Fruit fly (Drosophila melanogaster): ENCODE measurements around the gene Phae1.

DNA sequence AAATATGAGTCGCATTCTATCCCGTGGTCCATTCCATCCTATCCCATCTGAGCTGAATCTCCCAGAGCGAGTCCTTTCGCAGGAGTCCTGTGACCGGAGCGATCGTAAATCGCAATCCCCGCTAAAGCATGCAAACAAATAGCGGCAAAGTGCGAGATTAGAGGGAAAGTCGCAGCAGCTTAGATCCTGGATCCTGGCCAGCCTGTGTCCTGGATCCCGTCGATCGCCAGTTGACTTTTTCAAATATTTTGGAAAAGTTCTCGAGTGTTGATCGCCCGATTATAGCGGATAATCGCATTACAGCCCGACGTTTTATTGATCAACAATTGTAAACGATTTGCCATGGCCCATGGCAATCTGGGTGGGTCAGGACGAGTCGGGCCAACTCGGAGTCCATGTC, 20.1 kb upstream of the Phae1 start:
- TF ChIP-seq cic (GFP tag; optimal IDR thresholded peaks at IDR 0.05) (no peak), ovo (GFP tag; optimal IDR thresholded peaks at IDR 0.05) (no peak), Mnt (GFP tag; optimal IDR thresholded peaks at IDR 0.05) (no peak), cnc (optimal IDR thresholded peaks at IDR 0.05) (no peak), CG5204 (GFP tag; optimal IDR thresholded peaks at IDR 0.05) (no peak), pad (GFP tag; optimal IDR thresholded peaks at IDR 0.05) (no peak), CG11617 (GFP tag; optimal IDR thresholded peaks at IDR 0.05) (no peak), CG7045 (GFP tag; optimal IDR thresholded peaks at IDR 0.05) (no peak)
